Worm (Caenorhabditis elegans): ENCODE results near the gene F38A6.5.

F38A6.5 gene

DNA sequence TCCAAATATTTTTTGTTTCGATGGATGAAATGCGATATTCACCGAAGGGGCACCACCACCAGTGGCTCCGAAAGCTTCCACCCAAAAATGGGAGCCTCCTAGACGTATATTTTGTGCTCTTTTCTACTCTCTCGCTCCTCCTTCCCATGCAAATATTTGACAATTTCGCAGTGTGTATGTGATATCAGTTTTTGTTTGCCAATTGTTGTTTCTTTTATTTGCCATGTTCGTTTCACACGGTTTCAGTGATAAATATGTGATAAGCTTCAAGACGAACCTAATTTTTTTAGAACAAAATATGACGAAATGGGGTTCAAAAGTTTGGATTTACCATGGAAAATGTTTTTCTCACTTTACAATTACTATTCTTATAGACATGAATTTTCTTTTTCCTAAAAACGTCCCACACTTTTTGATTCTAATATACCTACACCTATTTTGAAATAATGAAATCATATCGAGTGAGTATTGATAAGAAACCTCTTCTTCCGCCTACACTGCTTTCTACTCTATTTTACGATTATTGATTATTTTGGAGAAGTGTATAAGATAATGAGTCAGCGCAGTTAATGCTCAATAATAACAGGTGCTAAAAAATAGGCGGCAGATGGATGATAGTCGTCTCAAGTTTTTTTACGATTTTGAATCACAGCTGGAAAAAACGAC lies 19.6 kb downstream of the F38A6.5 start:
- no peak for TF ChIP-seq unc-62 (GFP tag; optimal IDR thresholded peaks at IDR 0.05)

DNA sequence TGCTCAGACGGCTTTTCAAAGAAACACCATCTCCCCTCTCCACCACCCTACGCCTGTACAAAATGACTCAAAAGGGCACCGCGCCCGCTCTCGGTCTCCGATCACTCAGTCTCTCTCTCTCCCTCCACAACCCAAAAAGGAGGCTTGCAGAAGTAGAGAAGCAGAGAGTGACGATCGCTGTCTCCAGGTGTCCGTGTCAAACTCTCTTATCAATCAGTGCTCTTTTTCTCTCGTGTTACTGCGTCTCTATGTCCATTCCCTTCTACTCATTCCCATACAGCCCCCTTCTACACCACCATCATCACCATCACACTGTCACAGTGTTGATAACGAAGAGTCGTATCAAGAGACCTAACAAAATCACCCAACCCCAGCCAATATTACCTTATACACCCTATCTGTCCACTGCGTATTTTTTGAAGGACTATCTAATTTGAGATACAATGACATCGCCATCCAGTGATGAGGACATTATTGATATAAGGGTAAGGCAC lies 20.9 kb downstream of the F38A6.5 start, which contains the start of gene pha-4:
pha-4 (plus strand) TSS at position 444 of the 494 bp plus-strand sequence.
- TF ChIP-seq unc-62 (GFP tag; optimal IDR thresholded peaks at IDR 0.05): no peak

DNA sequence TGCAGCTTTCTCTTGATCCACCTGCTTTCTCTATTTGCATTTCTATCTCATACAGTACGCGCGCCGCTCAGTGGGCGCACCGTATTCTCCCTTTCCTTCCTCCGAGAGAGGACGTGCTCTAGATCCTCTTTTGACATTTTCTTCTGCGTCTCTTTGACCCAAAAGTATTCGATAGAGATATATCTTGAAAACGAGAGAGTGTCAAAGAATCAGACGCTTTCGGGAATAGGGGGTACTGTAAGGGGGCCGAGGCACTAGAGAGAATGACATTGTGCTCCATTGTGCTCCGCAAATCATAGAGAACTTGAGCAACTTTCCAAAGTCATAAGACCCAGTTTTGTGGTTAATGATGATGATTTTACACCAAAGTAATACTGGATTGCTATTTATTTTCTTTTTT lies 24.4 kb downstream of the F38A6.5 start:
- TF ChIP-seq unc-62 (GFP tag; optimal IDR thresholded peaks at IDR 0.05): no peak

DNA sequence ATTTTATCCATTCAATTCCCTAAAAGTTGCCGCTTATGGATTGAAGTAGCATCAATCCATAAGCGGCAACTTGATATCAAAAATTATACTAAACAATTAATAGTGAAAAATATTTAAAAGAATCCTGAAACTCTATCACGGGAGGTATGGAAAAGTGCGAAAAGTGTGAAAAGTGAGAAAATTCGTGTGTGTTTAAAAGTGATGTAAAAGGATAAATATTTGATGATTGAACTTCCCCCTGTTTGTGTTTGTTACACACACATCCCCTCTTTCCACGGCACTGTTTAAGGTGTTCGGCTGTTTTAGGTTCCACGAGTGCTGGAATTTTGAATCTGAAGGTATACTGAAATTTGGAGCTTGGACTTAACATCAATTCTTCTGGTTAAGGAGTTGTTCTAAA lies 25.6 kb downstream of the F38A6.5 start:
- TF ChIP-seq unc-62 (GFP tag; optimal IDR thresholded peaks at IDR 0.05): no peak

DNA sequence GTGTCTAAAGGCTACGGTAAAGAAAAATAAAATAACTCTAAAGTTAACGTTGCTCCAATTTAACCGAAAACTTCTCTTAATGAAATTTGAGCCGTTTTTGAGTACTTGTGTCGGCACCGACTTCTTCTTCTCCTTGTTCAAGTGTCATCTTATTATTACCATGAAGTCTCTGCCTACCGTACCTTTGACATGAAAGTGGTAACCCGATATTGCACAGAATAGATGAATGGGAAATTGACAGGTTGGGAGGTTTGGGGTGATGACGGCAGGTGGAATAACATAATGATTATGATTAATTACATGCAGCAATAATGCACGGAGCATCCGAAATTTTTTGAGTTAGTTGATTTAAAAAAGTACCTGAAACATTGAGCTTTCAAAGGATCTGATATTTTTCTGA lies 26.7 kb downstream of the F38A6.5 start:
- TF ChIP-seq unc-62 (GFP tag; optimal IDR thresholded peaks at IDR 0.05): no peak

DNA sequence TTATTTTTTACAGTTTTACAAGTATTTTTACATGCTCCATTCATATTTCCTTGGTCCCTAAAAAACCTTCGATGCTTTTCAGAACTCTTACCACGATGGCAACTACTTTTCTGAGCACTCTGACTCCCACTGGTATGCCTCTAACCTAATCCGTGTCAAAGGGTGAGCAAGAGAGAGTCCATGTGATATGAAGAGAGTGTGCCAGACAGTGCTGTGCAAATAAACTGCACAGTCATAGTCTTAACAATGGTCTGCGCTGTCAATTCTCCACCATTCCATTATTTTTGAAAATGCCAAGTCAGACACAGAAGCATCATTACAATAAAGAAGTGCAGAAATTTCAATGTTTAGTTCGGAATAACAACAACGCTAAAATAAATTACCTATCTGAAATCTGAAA lies 28.3 kb downstream of the F38A6.5 start:
- no peak for TF ChIP-seq unc-62 (GFP tag; optimal IDR thresholded peaks at IDR 0.05)

DNA sequence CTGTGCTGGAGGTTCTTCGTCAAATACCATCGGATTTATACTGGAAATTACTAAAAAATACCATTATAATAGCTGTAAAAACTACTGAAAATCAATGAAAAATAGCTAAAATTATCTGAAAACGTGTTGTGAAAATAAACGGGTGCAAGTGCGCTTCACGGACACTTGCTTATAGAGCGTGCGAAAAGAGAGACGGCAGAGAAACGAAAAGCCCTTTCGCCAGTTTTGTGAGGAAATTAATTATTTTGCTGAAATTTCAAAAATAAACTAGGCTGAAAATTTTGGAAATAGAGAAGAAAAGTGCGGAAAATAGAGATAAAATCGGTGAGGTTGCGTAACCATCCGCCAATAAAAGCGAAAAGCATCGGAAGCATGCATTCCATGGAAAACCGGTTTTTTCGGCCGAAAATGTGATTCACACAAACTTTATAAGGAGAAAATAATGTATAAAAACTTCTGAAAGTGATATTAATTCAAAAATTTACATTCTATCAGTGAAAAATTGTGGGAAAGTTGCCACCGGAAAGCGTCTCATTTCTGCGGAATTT lies 29.2 kb downstream of the F38A6.5 start, which contains the start of gene dnj-25:
dnj-25 (minus strand) TSS at position 57 of the 548 bp plus-strand sequence.
- TF ChIP-seq unc-62 (GFP tag; optimal IDR thresholded peaks at IDR 0.05): no peak

DNA sequence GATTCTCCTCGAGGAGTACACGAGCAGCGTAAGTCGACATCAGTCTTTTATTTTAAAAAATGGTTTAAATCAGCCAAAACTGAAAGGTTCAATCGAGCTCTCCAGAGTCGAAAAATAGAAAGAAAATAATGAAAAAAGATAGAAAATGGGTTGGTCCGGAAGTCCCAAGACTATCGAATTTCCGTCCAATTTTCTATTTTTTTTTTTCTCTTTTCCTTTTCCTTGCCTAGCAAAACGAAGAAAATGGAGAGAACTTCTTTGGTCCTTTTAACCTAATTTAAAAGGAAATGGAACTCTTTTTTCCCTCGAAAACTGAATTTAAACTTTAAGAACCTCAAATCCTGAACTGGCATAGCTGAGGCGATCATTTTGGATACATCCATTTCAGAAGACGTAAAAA lies 34.2 kb downstream of the F38A6.5 start:
- no peak for TF ChIP-seq unc-62 (GFP tag; optimal IDR thresholded peaks at IDR 0.05)

DNA sequence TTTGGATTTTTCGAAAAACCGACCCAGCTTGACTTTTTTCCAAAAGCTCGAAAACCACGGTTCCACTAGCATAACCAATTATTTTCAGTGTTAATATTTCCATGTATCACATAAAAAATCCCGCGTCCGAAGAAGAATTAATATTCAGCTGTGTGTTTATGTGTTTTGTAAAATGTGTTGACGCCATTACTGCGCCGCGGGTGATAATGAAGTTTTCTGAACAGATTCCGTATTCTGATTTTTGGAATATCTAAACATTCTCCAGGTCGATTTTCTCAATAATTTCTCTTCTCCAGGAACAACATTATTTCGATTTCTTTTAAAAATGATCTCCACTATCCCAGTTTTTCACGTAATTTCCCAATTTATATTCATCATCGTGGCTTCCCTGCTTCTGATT lies 38.9 kb downstream of the F38A6.5 start, which contains the start of gene srxa-6:
srxa-6 (plus strand) TSS at position 301 of the 400 bp plus-strand sequence.
- TF ChIP-seq unc-62 (GFP tag; optimal IDR thresholded peaks at IDR 0.05): no peak

DNA sequence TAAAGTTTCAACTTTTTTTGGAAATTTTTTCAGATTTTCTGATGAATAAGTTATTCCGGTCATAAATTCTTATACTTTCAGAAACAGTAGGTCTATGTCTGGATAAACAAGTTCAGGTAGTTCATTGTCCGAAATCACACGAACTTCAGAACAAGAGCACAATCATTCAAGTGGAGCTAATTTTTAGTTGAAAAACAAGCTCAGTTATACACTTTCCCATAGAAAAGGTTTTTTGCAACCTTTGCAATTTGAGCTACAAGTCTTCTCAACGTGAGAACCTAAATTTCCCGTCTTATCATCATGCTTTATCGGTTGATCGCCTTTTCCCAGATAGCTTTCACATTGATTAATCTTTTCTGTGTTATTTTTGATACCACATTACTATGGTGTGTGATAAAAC lies 41.8 kb downstream of the F38A6.5 start, which contains the start of gene srxa-1:
srxa-1 (plus strand) TSS at position 301 of the 400 bp plus-strand sequence.
- no peak for TF ChIP-seq unc-62 (GFP tag; optimal IDR thresholded peaks at IDR 0.05)

DNA sequence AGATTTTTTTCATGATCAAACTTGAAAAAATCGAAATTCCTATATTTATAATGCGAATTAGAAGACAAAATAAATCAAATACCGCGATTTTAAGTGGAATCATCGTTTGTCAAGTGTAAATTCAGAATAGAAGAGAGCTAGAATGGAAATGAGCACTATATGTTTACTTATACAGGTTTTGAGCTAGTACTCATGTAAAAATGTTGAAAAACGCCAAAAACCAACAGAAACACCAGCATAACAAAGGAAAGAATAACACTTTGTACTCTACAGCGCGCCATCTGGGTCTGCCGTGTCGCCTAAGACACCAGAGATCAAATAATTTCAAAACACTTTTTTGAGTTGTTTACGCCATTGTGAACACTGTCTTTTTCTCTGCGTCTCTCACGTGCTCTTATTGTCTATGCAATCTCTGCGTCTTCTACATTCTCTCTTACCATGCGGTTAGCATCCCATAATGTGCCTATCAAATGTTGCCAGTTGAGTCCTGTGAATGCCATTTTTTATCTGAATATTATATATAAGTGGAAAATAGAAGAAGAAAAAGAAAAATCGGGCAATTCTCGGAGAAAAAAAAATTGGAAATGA lies 44.7 kb downstream of the F38A6.5 start, which contains the start of gene ipla-3:
ipla-3 (minus strand) TSS at position 510 of the 588 bp plus-strand sequence.
- no peak for TF ChIP-seq unc-62 (GFP tag; optimal IDR thresholded peaks at IDR 0.05)

DNA sequence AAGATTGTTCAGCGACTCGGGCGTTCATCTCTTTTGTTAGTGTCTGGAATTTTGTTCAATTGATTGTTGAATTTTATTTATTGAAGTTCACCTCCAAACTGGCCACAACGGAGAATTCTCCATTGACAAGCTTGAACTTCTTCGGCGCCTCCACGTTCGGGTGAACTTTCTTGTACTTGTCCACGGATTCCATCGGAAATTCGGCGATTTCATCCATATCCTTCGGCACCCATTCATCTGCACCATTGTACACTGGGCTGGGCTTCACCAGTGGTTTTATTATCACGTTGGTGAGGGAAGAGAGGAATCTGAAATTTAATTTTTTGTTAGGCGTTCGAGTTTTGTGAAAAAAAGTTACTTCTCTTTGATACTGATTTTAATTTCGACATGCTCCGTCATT lies 46.1 kb downstream of the F38A6.5 start:
- TF ChIP-seq unc-62 (GFP tag; optimal IDR thresholded peaks at IDR 0.05): no peak

DNA sequence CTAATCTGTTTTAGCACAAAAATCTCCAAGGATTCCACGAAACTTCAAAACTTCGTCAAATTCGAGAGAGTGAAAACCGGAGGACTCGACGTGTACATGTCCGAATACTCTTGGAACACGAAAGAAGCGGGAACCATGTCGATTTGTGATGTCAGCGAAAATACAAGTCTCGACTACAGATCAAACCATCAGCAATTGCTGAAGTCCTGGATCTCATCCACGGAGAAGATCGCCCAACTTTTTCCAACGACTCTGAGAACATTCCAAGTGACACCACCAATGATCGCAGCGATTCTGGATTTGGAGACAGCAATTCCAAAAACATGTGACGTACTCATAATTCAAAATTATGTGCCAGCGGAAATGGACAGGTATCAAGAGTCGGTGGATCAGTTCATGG lies 51.1 kb downstream of the F38A6.5 start:
- TF ChIP-seq unc-62 (GFP tag; optimal IDR thresholded peaks at IDR 0.05): no peak

Measured in whole organism, dauer.